Worm (Caenorhabditis elegans) whole organism, L2 larva: ENCODE results near the gene nhr-281.

Experiments used
- C34F6.9 ChIP-seq: fragments of 150-350 bp; optimal IDR thresholded peaks from 2 replicates; lab custom pipeline; 2014; ENCODE audit warnings: missing biosample characterization, missing genetic modification characterization
- F13H6.1 ChIP-seq: sonication (generic microtip); optimal IDR thresholded peaks from 2 replicates; lab custom pipeline; 2016; ENCODE audit warnings: missing genetic modification characterization, missing compliant biosample characterization
- R02D3.7 ChIP-seq: fragments of 150-350 bp; optimal IDR thresholded peaks from 2 replicates; lab custom pipeline; 2014; ENCODE audit warnings: missing biosample characterization, missing genetic modification characterization
- Y55F3AM.14 ChIP-seq: fragments of 200-800 bp; sonication (Bioruptor generic); optimal IDR thresholded peaks from 2 replicates; lab custom pipeline; 2018; ENCODE audit warnings: mild to moderate bottlenecking, missing genetic modification characterization, missing compliant biosample characterization
- ZK546.5 ChIP-seq: sonication (generic microtip); optimal IDR thresholded peaks from 2 replicates; lab custom pipeline; 2017; ENCODE audit warnings: missing biosample characterization, missing genetic modification characterization
- alr-1 ChIP-seq: fragments of 150-350 bp; optimal IDR thresholded peaks from 2 replicates; lab custom pipeline; 2014; ENCODE audit warnings: missing biosample characterization, missing genetic modification characterization
- aly-2 ChIP-seq: fragments of 150-350 bp; optimal IDR thresholded peaks from 2 replicates; lab custom pipeline; 2014; ENCODE audit warnings: missing biosample characterization, missing genetic modification characterization
- ama-1 ChIP-seq: fragments of 150-350 bp; optimal IDR thresholded peaks from 2 replicates; lab custom pipeline; 2018; ENCODE audit warnings: inconsistent platforms
- blmp-1 ChIP-seq: sonication (generic microtip); optimal IDR thresholded peaks from 2 replicates; lab custom pipeline; 2017; ENCODE audit warnings: missing genetic modification characterization, mild to moderate bottlenecking, missing compliant biosample characterization, antibody characterized with exemption, moderate library complexity; ENCODE audit not compliant: insufficient read depth
- ceh-16 ChIP-seq: fragments of 150-350 bp; optimal IDR thresholded peaks from 2 replicates; lab custom pipeline; 2014; ENCODE audit warnings: missing biosample characterization, missing genetic modification characterization
- ceh-82 ChIP-seq: fragments of 150-350 bp; optimal IDR thresholded peaks from 2 replicates; lab custom pipeline; 2014; ENCODE audit warnings: missing biosample characterization, missing genetic modification characterization
- crh-2 ChIP-seq: sonication (generic microtip); optimal IDR thresholded peaks from 2 replicates; lab custom pipeline; 2017; ENCODE audit warnings: missing biosample characterization, missing genetic modification characterization
- dmd-4 ChIP-seq: sonication (generic microtip); optimal IDR thresholded peaks from 2 replicates; lab custom pipeline; 2017; ENCODE audit warnings: missing biosample characterization, missing genetic modification characterization
- egl-27 ChIP-seq: sonication (generic microtip); optimal IDR thresholded peaks from 3 replicates; lab custom pipeline; 2017; ENCODE audit warnings: missing biosample characterization, missing genetic modification reagents, missing genetic modification characterization
- elt-1 ChIP-seq: fragments of 150-350 bp; optimal IDR thresholded peaks from 2 replicates; lab custom pipeline; 2014; ENCODE audit warnings: missing biosample characterization, missing genetic modification characterization
- elt-3 ChIP-seq: sonication (generic microtip); optimal IDR thresholded peaks from 2 replicates; lab custom pipeline; 2017; ENCODE audit warnings: missing biosample characterization, missing genetic modification characterization
- fos-1 ChIP-seq: fragments of 150-350 bp; optimal IDR thresholded peaks from 2 replicates; lab custom pipeline; 2014; ENCODE audit warnings: missing biosample characterization, missing genetic modification characterization
- gmeb-1 ChIP-seq: fragments of 150-350 bp; optimal IDR thresholded peaks from 2 replicates; lab custom pipeline; 2014; ENCODE audit warnings: missing biosample characterization, missing genetic modification characterization
- lin-11 ChIP-seq: fragments of 150-350 bp; sonication (generic microtip); optimal IDR thresholded peaks from 2 replicates; lab custom pipeline; 2014; ENCODE audit warnings: missing biosample characterization, missing genetic modification characterization, inconsistent platforms, mixed read lengths
- lin-13 ChIP-seq: fragments of 150-350 bp; optimal IDR thresholded peaks from 2 replicates; lab custom pipeline; 2014; ENCODE audit warnings: missing biosample characterization, missing genetic modification reagents, missing genetic modification characterization
- lin-39 ChIP-seq: fragments of 150-350 bp; optimal IDR thresholded peaks from 2 replicates; lab custom pipeline; 2014; ENCODE audit warnings: missing biosample characterization, missing genetic modification reagents, missing genetic modification characterization
- lsy-2 ChIP-seq, 2 experiments: fragments of 150-350 bp in 1 of 2; sonication (generic microtip) in 1 of 2; optimal IDR thresholded peaks; 2 replicates each; lab custom pipeline; 2014 to 2017; ENCODE audit warnings: missing biosample characterization in 2 of 2, missing genetic modification characterization in 2 of 2
- mab-5 ChIP-seq: fragments of 150-350 bp; optimal IDR thresholded peaks from 2 replicates; lab custom pipeline; 2014; ENCODE audit warnings: missing biosample characterization, missing genetic modification characterization
- mbf-1 ChIP-seq: sonication (generic microtip); optimal IDR thresholded peaks from 2 replicates; lab custom pipeline; 2017; ENCODE audit warnings: missing biosample characterization, missing genetic modification characterization
- mdl-1 ChIP-seq, 2 experiments: fragments of 150-350 bp in 1 of 2; sonication (generic microtip) in 1 of 2; optimal IDR thresholded peaks; 2 replicates each; lab custom pipeline; 2017; ENCODE audit warnings: missing biosample characterization in 2 of 2, missing genetic modification characterization in 2 of 2
- nhr-10 ChIP-seq: sonication (generic microtip); optimal IDR thresholded peaks from 2 replicates; lab custom pipeline; 2017; ENCODE audit warnings: missing biosample characterization, missing genetic modification characterization
- nhr-11 ChIP-seq: fragments of 150-350 bp; optimal IDR thresholded peaks from 2 replicates; lab custom pipeline; 2014; ENCODE audit warnings: missing biosample characterization, missing genetic modification characterization
- nhr-12 ChIP-seq: fragments of 150-350 bp; optimal IDR thresholded peaks from 2 replicates; lab custom pipeline; 2014; ENCODE audit warnings: missing biosample characterization, missing genetic modification characterization
- nhr-129 ChIP-seq: fragments of 150-350 bp; optimal IDR thresholded peaks from 2 replicates; lab custom pipeline; 2014; ENCODE audit warnings: missing biosample characterization, missing genetic modification characterization
- nhr-21 ChIP-seq: fragments of 150-350 bp; optimal IDR thresholded peaks from 2 replicates; lab custom pipeline; 2014; ENCODE audit warnings: missing biosample characterization, missing genetic modification characterization
- nhr-23 ChIP-seq: fragments of 150-350 bp; optimal IDR thresholded peaks from 2 replicates; lab custom pipeline; 2014; ENCODE audit warnings: missing biosample characterization, missing genetic modification reagents, missing genetic modification characterization
- nhr-237 ChIP-seq: fragments of 150-350 bp; optimal IDR thresholded peaks from 2 replicates; lab custom pipeline; 2014; ENCODE audit warnings: missing biosample characterization, missing genetic modification characterization
- nhr-25 ChIP-seq: fragments of 150-350 bp; sonication (generic microtip); optimal IDR thresholded peaks from 3 replicates; lab custom pipeline; 2014; ENCODE audit warnings: missing biosample characterization, missing genetic modification characterization
- nhr-6 ChIP-seq: fragments of 150-350 bp; optimal IDR thresholded peaks from 2 replicates; lab custom pipeline; 2014; ENCODE audit warnings: missing biosample characterization, missing genetic modification characterization
- nhr-77 ChIP-seq: fragments of 150-350 bp; optimal IDR thresholded peaks from 2 replicates; lab custom pipeline; 2014; ENCODE audit warnings: missing biosample characterization, missing genetic modification characterization
- peb-1 ChIP-seq: fragments of 150-350 bp; optimal IDR thresholded peaks from 2 replicates; lab custom pipeline; 2014; ENCODE audit warnings: missing biosample characterization, missing genetic modification characterization
- sem-4 ChIP-seq: fragments of 150-350 bp; optimal IDR thresholded peaks from 2 replicates; lab custom pipeline; 2014; ENCODE audit warnings: missing biosample characterization, missing genetic modification reagents, missing genetic modification characterization
- skn-1 ChIP-seq: sonication (generic microtip); optimal IDR thresholded peaks from 2 replicates; lab custom pipeline; 2017; ENCODE audit warnings: missing biosample characterization, missing genetic modification characterization
- sma-3 ChIP-seq: sonication (generic microtip); optimal IDR thresholded peaks from 2 replicates; lab custom pipeline; 2016; ENCODE audit warnings: missing genetic modification reagents, missing genetic modification characterization, missing compliant biosample characterization
- sma-9 ChIP-seq, 2 experiments: fragments of 150-350 bp in 1 of 2; sonication (generic microtip) in 1 of 2; optimal IDR thresholded peaks; 2 replicates each; lab custom pipeline; 2014 to 2016; ENCODE audit warnings: missing genetic modification characterization in 2 of 2, mild to moderate bottlenecking in 1 of 2, missing biosample characterization in 1 of 2, missing compliant biosample characterization in 1 of 2, missing genetic modification reagents in 1 of 2, moderate library complexity in 1 of 2
- snpc-4 ChIP-seq: fragments of 150-350 bp; optimal IDR thresholded peaks from 2 replicates; lab custom pipeline; 2014; ENCODE audit warnings: missing biosample characterization, missing genetic modification characterization
- unc-39 ChIP-seq: fragments of 150-350 bp; optimal IDR thresholded peaks from 2 replicates; lab custom pipeline; 2014; ENCODE audit warnings: missing biosample characterization, missing genetic modification characterization
- unc-55 ChIP-seq: fragments of 150-350 bp; sonication (generic microtip); optimal IDR thresholded peaks from 3 replicates; lab custom pipeline; 2014; ENCODE audit warnings: missing biosample characterization, missing genetic modification reagents, missing genetic modification characterization
- unc-62 ChIP-seq: fragments of 150-350 bp; optimal IDR thresholded peaks from 2 replicates; lab custom pipeline; 2014; ENCODE audit warnings: missing biosample characterization, missing genetic modification reagents, missing genetic modification characterization
- zag-1 ChIP-seq: fragments of 150-350 bp; optimal IDR thresholded peaks from 2 replicates; lab custom pipeline; 2014; ENCODE audit warnings: missing biosample characterization, missing genetic modification characterization
- ztf-1 ChIP-seq: fragments of 200-800 bp; sonication (Bioruptor generic); conservative IDR thresholded peaks from 2 replicates; pipeline ENCODE4 v1.3.6; 2022; ENCODE audit warnings: missing genetic modification characterization, missing compliant biosample characterization
- ztf-11 ChIP-seq: sonication (generic microtip); optimal IDR thresholded peaks from 2 replicates; lab custom pipeline; 2017; ENCODE audit warnings: missing biosample characterization, missing genetic modification characterization
- ztf-4 ChIP-seq: fragments of 150-350 bp; optimal IDR thresholded peaks from 2 replicates; lab custom pipeline; 2014; ENCODE audit warnings: missing biosample characterization, missing genetic modification characterization

Gene nhr-281

DNA sequence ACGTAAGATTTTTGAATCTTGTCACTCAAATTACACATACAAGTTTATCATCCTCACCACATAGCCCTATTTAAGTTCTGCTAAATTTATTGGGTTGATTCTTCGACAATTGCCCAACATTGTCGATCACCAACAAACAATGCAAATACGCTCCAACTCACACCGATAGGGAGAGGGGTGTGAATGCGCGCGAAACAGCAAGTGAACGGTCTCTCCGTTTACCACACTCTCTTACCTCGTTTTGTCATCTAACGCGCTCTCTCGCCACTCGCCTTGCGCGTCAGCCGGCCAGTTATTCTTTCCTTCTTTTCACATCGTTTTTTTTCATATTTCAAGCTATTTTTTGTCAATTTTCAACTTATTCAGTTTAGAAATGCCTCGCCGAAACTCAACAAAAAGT lies 11.3 kb downstream of the nhr-281 start, which contains the start of gene F16B12.6:
F16B12.6 (plus strand) TSS at position 331 of the 400 bp plus-strand sequence.
- TF ChIP-seq nhr-25 (tag; lab: Kevin White, UChicago) (peak; percentile 73), ztf-4 (tag; lab: Kevin White, UChicago) (no peak), elt-3 (no peak), nhr-129 (tag; lab: Kevin White, UChicago) (peak; percentile 86), sem-4 (tag; lab: Kevin White, UChicago) (peak; percentile 61), unc-39 (tag; lab: Kevin White, UChicago) (no peak), gmeb-1 (tag; lab: Kevin White, UChicago) (peak; percentile 82), lin-11 (peak; percentile 80), nhr-77 (tag; lab: Kevin White, UChicago) (no peak), nhr-237 (no peak), nhr-10 (peak; percentile 31), elt-1 (no peak), crh-2 (tag; lab: Kevin White, UChicago) (peak; percentile 82), zag-1 (tag; lab: Kevin White, UChicago) (no peak), unc-55 (GFP tag; lab: Kevin White, UChicago) (peak; percentile 89), alr-1 (tag; lab: Kevin White, UChicago) (no peak), C34F6.9 (tag; lab: Kevin White, UChicago) (peak; percentile 91), snpc-4 (tag; lab: Kevin White, UChicago) (peak; percentile 14), nhr-21 (tag; lab: Kevin White, UChicago) (peak; percentile 71), egl-27 (peak; percentile 56), unc-62 (no peak), nhr-23 (tag; lab: Kevin White, UChicago) (no peak), Y55F3AM.14 (GFP tag; lab: Kevin White, UChicago) (no peak), ceh-82 (tag; lab: Kevin White, UChicago) (no peak), F13H6.1 (tag; lab: Kevin White, UChicago) (peak; percentile 70), lin-13 (GFP tag; lab: Kevin White, UChicago) (peak; percentile 85), ztf-1 (GFP tag; lab: Robert Waterston, UW) (no peak), ZK546.5 (tag; lab: Kevin White, UChicago) (no peak), lsy-2 (tag; optimal IDR thresholded peaks at IDR 0.05; lab: Kevin White, UChicago) (peak; percentile 38 to 84), nhr-12 (no peak), mab-5 (tag; lab: Kevin White, UChicago) (peak; percentile 59), R02D3.7 (tag; lab: Kevin White, UChicago) (no peak), skn-1 (tag; lab: Kevin White, UChicago) (no peak), nhr-11 (tag; lab: Kevin White, UChicago) (no peak), dmd-4 (no peak), ztf-11 (tag; lab: Kevin White, UChicago) (no peak), sma-3 (peak; percentile 67), aly-2 (tag; lab: Kevin White, UChicago) (no peak), blmp-1 (tag; lab: Kevin White, UChicago) (no peak), ama-1 (lab: Kevin White, UChicago) (no peak), mdl-1 (tag; optimal IDR thresholded peaks at IDR 0.05; lab: Kevin White, UChicago) (no peak), peb-1 (no peak), fos-1 (tag; lab: Kevin White, UChicago) (peak; percentile 62), sma-9 (GFP tag; optimal IDR thresholded peaks at IDR 0.05; lab: Kevin White, UChicago) (peak; percentile 56), sma-9 (tag; optimal IDR thresholded peaks at IDR 0.05; lab: Kevin White, UChicago) (no peak), nhr-6 (tag; lab: Kevin White, UChicago) (no peak), ceh-16 (tag; lab: Kevin White, UChicago) (no peak), mbf-1 (tag; lab: Kevin White, UChicago) (no peak), lin-39 (tag; lab: Kevin White, UChicago) (no peak)
